Fruit fly (Drosophila melanogaster) whole organism: ENCODE measurements around the gene ND-PDSW.

Experiments used
- Dll ChIP-seq: fragments of >200 bp; optimal IDR thresholded peaks from 2 replicates; lab custom pipeline; 2017
- EcR ChIP-seq, 2 experiments: fragments of >200 bp; optimal IDR thresholded peaks; 2 replicates each; lab custom pipeline; 2017; ENCODE audit warnings: missing biosample characterization in 2 of 2, missing genetic modification characterization in 2 of 2, missing genetic modification reagents in 2 of 2
- pan ChIP-seq: fragments of >200 bp; optimal IDR thresholded peaks from 2 replicates; lab custom pipeline; 2017
- usp ChIP-seq: fragments of >200 bp; optimal IDR thresholded peaks from 2 replicates; lab custom pipeline; 2017; ENCODE audit warnings: missing biosample characterization, missing genetic modification characterization, mixed read lengths

DNA sequence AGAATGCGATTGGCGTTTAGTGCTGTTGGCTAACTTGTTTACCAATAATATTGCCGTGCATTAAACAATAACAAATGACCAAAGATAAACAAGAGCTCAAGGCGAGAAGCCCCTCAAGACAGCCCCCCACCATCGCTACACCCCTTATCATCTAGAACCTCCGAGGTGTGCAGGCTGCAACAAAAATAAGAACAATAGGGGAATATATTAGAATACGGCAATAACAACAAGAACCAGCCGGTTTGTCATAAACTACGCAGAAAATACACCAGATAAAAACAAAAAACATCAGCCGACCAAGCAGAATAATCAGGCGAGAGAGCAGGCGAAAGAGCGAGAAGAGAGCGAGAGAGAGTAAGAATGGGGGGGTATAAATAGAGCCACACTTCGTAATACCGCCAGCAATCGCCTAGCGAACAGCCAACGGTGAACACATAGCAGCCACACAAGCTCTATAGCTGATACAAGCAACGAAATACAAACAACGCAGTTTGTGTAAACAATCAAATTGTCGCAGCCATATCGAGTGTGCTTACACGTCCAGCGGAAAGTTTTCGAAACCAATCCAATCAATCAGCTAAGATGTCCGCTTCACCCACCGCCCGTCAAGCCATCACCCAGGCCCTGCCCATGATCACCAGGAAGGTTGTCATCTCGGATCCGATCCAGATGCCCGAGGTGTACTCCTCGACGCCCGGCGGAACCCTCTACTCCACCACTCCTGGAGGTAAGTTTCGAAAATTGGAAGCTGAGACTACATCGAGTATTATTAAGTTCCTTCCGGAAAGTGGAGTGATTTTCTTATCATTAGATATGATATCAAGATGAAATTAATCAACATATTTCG is 12.3 kb downstream of the ND-PDSW start, which contains the start of gene Thor:
- TF ChIP-seq Dll (lab: Kevin White, UChicago) (peak; percentile 75), pan (no peak), EcR (GFP tag; optimal IDR thresholded peaks at IDR 0.05; lab: Kevin White, UChicago) (no peak), usp (no peak)
